Worm (Caenorhabditis elegans) whole organism, young adult: Measurements from ENCODE around the gene F42A9.11.

Experiments used
- B0035.1 ChIP-seq: sonication (generic microtip); optimal IDR thresholded peaks from 2 replicates; lab custom pipeline; 2016; ENCODE audit warnings: missing genetic modification characterization, mild to moderate bottlenecking, missing compliant biosample characterization, missing genotype, missing genetic modification reagents
- B0261.1 ChIP-seq: sonication (generic microtip); optimal IDR thresholded peaks from 2 replicates; lab custom pipeline; 2016; ENCODE audit warnings: mild to moderate bottlenecking, missing genetic modification characterization, moderate library complexity, missing compliant biosample characterization
- B0336.3 ChIP-seq: fragments of 200-800 bp; sonication (Bioruptor generic); IDR thresholded peaks from 2 replicates; pipeline ENCODE4 v1.3.6; 2022; ENCODE audit warnings: missing genetic modification characterization, missing compliant biosample characterization
- C06A6.2 ChIP-seq: fragments of 200-800 bp; sonication (Bioruptor generic); conservative IDR thresholded peaks from 2 replicates; pipeline ENCODE4 v1.3.6; 2022; ENCODE audit warnings: missing genetic modification characterization, missing compliant biosample characterization
- C17E4.6 ChIP-seq: fragments of 200-800 bp; sonication (Bioruptor generic); IDR thresholded peaks from 2 replicates; pipeline ENCODE4 v1.3.6; 2022; ENCODE audit warnings: missing genetic modification reagents, missing genetic modification characterization, missing compliant biosample characterization
- D2030.7 ChIP-seq: fragments of 200-800 bp; sonication (Bioruptor generic); IDR thresholded peaks from 2 replicates; pipeline ENCODE4 v1.3.6; 2022; ENCODE audit warnings: missing genetic modification reagents, missing genetic modification characterization, missing compliant biosample characterization
- F10E7.11 ChIP-seq: sonication (generic microtip); optimal IDR thresholded peaks from 2 replicates; lab custom pipeline; 2017; ENCODE audit warnings: mild to moderate bottlenecking, missing genetic modification characterization, moderate library complexity, missing compliant biosample characterization
- F22D6.2 ChIP-seq: sonication (generic microtip); optimal IDR thresholded peaks from 2 replicates; lab custom pipeline; 2016; ENCODE audit warnings: mild to moderate bottlenecking, missing genetic modification characterization, missing compliant biosample characterization
- F23B12.7 ChIP-seq: sonication (generic microtip); optimal IDR thresholded peaks from 2 replicates; lab custom pipeline; 2017; ENCODE audit warnings: missing genetic modification characterization, mild to moderate bottlenecking, missing compliant biosample characterization, antibody characterized with exemption, moderate library complexity; ENCODE audit not compliant: insufficient read depth
- F49E8.2 ChIP-seq: sonication (generic microtip); optimal IDR thresholded peaks from 3 replicates; lab custom pipeline; 2017; ENCODE audit warnings: missing genetic modification characterization, mild to moderate bottlenecking, missing compliant biosample characterization, antibody characterized with exemption, moderate library complexity; ENCODE audit not compliant: insufficient read depth
- F52B5.7 ChIP-seq: sonication (generic microtip); optimal IDR thresholded peaks from 2 replicates; lab custom pipeline; 2016; ENCODE audit warnings: mild to moderate bottlenecking, missing genetic modification characterization, missing compliant biosample characterization
- F57C9.4 ChIP-seq: sonication (generic microtip); optimal IDR thresholded peaks from 2 replicates; lab custom pipeline; 2017; ENCODE audit warnings: mild to moderate bottlenecking, missing genetic modification characterization, missing compliant biosample characterization
- T07F8.4 ChIP-seq: sonication (generic microtip); optimal IDR thresholded peaks from 2 replicates; lab custom pipeline; 2016; ENCODE audit warnings: mild to moderate bottlenecking, missing genetic modification characterization, moderate library complexity, missing compliant biosample characterization
- Y67H2A.10 ChIP-seq: fragments of 200-800 bp; sonication (Bioruptor generic); conservative IDR thresholded peaks from 2 replicates; pipeline ENCODE4 v1.3.6; 2022; ENCODE audit warnings: missing genetic modification reagents, missing genetic modification characterization, missing compliant biosample characterization
- ZK185.1 ChIP-seq: sonication (generic microtip); optimal IDR thresholded peaks from 2 replicates; lab custom pipeline; 2016; ENCODE audit warnings: mild to moderate bottlenecking, missing genetic modification characterization, missing compliant biosample characterization; ENCODE audit not compliant: poor library complexity, severe bottlenecking
- ama-1 ChIP-seq, 3 experiments: fragments of 150-350 bp in 1 of 3; sonication (generic microtip) in 2 of 3; optimal IDR thresholded peaks; 2 replicates each; lab custom pipeline; 2014 to 2018; ENCODE audit warnings: missing biosample characterization in 2 of 3, missing genetic modification characterization in 2 of 3, missing genetic modification reagents in 2 of 3
- aptf-3 ChIP-seq: fragments of 200-800 bp; sonication (Bioruptor generic); IDR thresholded peaks from 2 replicates; pipeline ENCODE4 v1.3.6; 2022; ENCODE audit warnings: missing genetic modification characterization, missing compliant biosample characterization
- athp-1 ChIP-seq: sonication (generic microtip); optimal IDR thresholded peaks from 2 replicates; lab custom pipeline; 2017; ENCODE audit warnings: mild to moderate bottlenecking, missing genetic modification characterization, missing compliant biosample characterization
- attf-6 ChIP-seq: fragments of 200-800 bp; sonication (Bioruptor generic); IDR thresholded peaks from 2 replicates; pipeline ENCODE4 v1.3.6; 2022; ENCODE audit warnings: missing genetic modification reagents, missing genetic modification characterization, missing compliant biosample characterization
- ccch-3 ChIP-seq: fragments of 200-800 bp; sonication (Bioruptor generic); optimal IDR thresholded peaks from 2 replicates; lab custom pipeline; 2018; ENCODE audit warnings: mild to moderate bottlenecking, missing genetic modification characterization, missing compliant biosample characterization
- cebp-1 ChIP-seq, 2 experiments: fragments of 200-800 bp in 1 of 2; sonication (Bioruptor generic) in 1 of 2; sonication (generic microtip) in 1 of 2; IDR thresholded peaks in 1 of 2; optimal IDR thresholded peaks in 1 of 2; 2 replicates each; pipeline versions ENCODE4 v1.3.6 to Lab custom; 2017 to 2022; ENCODE audit warnings: missing compliant biosample characterization in 2 of 2, missing genetic modification characterization in 2 of 2, mild to moderate bottlenecking in 1 of 2, missing genetic modification reagents in 1 of 2, moderate library complexity in 1 of 2
- efl-1 ChIP-seq: fragments of 150-350 bp; optimal IDR thresholded peaks from 2 replicates; lab custom pipeline; 2014; ENCODE audit warnings: missing biosample characterization, missing genetic modification reagents, missing genetic modification characterization
- egl-18 ChIP-seq: fragments of 200-800 bp; sonication (Bioruptor generic); IDR thresholded peaks from 2 replicates; pipeline ENCODE4 v1.3.6; 2022; ENCODE audit warnings: missing genetic modification reagents, missing genetic modification characterization, missing compliant biosample characterization
- gei-17 ChIP-seq: fragments of 200-800 bp; sonication (Bioruptor generic); optimal IDR thresholded peaks from 2 replicates; lab custom pipeline; 2018; ENCODE audit warnings: mild to moderate bottlenecking, missing genetic modification characterization, missing compliant biosample characterization
- lag-1 ChIP-seq: fragments of 200-800 bp; sonication (Bioruptor generic); IDR thresholded peaks from 2 replicates; pipeline ENCODE4 v1.3.6; 2022; ENCODE audit warnings: missing genetic modification reagents, missing genetic modification characterization, missing compliant biosample characterization
- let-607 ChIP-seq, 2 experiments: fragments of 200-800 bp in 1 of 2; sonication (Bioruptor generic) in 1 of 2; sonication (generic microtip) in 1 of 2; optimal IDR thresholded peaks; 2 replicates each; lab custom pipeline; 2016 to 2018; ENCODE audit warnings: mild to moderate bottlenecking in 2 of 2, missing compliant biosample characterization in 2 of 2, missing genetic modification characterization in 2 of 2, moderate library complexity in 2 of 2, missing genotype in 1 of 2
- lin-26 ChIP-seq: fragments of 200-800 bp; sonication (Bioruptor generic); IDR thresholded peaks from 2 replicates; pipeline ENCODE4 v1.3.6; 2022; ENCODE audit warnings: missing genetic modification reagents, missing genetic modification characterization, missing compliant biosample characterization
- madf-6 ChIP-seq: fragments of 200-800 bp; sonication (Bioruptor generic); IDR thresholded peaks from 2 replicates; pipeline ENCODE4 v1.3.6; 2022; ENCODE audit warnings: missing genetic modification reagents, missing genetic modification characterization, missing compliant biosample characterization
- mcd-1 ChIP-seq: fragments of 200-800 bp; sonication (Bioruptor generic); IDR thresholded peaks from 2 replicates; pipeline ENCODE4 v1.3.6; 2022; ENCODE audit warnings: missing genetic modification reagents, missing genetic modification characterization, missing compliant biosample characterization
- mel-28 ChIP-seq: sonication (generic microtip); optimal IDR thresholded peaks from 2 replicates; lab custom pipeline; 2016; ENCODE audit warnings: borderline replicate concordance, mild to moderate bottlenecking, missing genetic modification characterization, missing compliant biosample characterization
- mes-4 ChIP-seq: sonication (generic microtip); optimal IDR thresholded peaks from 2 replicates; lab custom pipeline; 2016; ENCODE audit warnings: missing genotype, missing genetic modification characterization, missing compliant biosample characterization
- nhr-120 ChIP-seq: fragments of 200-800 bp; sonication (Bioruptor generic); IDR thresholded peaks from 2 replicates; pipeline ENCODE4 v1.3.6; 2022; ENCODE audit warnings: missing genetic modification characterization, missing compliant biosample characterization
- nhr-27 ChIP-seq: fragments of 200-800 bp; sonication (Bioruptor generic); optimal IDR thresholded peaks from 2 replicates; lab custom pipeline; 2018; ENCODE audit warnings: mild to moderate bottlenecking, missing genetic modification characterization, moderate library complexity, missing compliant biosample characterization
- pbrm-1 ChIP-seq: fragments of 200-800 bp; sonication (Bioruptor generic); IDR thresholded peaks from 2 replicates; pipeline ENCODE4 v1.3.6; 2022; ENCODE audit warnings: missing genetic modification reagents, missing genetic modification characterization, missing compliant biosample characterization
- pha-4 ChIP-seq: fragments of 150-350 bp; sonication (generic microtip); optimal IDR thresholded peaks from 2 replicates; lab custom pipeline; 2014; ENCODE audit warnings: missing biosample characterization, missing genetic modification reagents, missing genetic modification characterization
- sdz-38 ChIP-seq: sonication (generic microtip); optimal IDR thresholded peaks from 2 replicates; lab custom pipeline; 2016; ENCODE audit warnings: missing genotype, missing genetic modification characterization, missing compliant biosample characterization
- snpc-1.1 ChIP-seq: sonication (generic microtip); optimal IDR thresholded peaks from 2 replicates; lab custom pipeline; 2017; ENCODE audit warnings: missing genetic modification characterization, mild to moderate bottlenecking, missing compliant biosample characterization, antibody characterized with exemption, moderate library complexity, missing genotype, missing genetic modification reagents; ENCODE audit not compliant: insufficient read depth
- snpc-1.3 ChIP-seq: sonication (generic microtip); optimal IDR thresholded peaks from 2 replicates; lab custom pipeline; 2017; ENCODE audit warnings: missing genetic modification characterization, mild to moderate bottlenecking, missing compliant biosample characterization, antibody characterized with exemption, moderate library complexity, missing genotype, missing genetic modification reagents; ENCODE audit not compliant: insufficient read depth
- snpc-4 ChIP-seq, 5 experiments: fragments of 150-350 bp in 1 of 5; sonication (generic microtip) in 4 of 5; optimal IDR thresholded peaks; 2 replicates each; lab custom pipeline; 2014 to 2018; ENCODE audit warnings: missing genetic modification characterization in 5 of 5, missing biosample characterization in 3 of 5, antibody characterized with exemption in 2 of 5, mild to moderate bottlenecking in 2 of 5, missing compliant biosample characterization in 2 of 5, missing genotype in 2 of 5, moderate library complexity in 2 of 5, missing genetic modification reagents in 1 of 5
- unc-62 ChIP-seq: fragments of 150-350 bp; optimal IDR thresholded peaks from 2 replicates; lab custom pipeline; 2014; ENCODE audit warnings: missing biosample characterization, missing genetic modification reagents, missing genetic modification characterization
- xnd-1 ChIP-seq: sonication (generic microtip); optimal IDR thresholded peaks from 2 replicates; lab custom pipeline; 2016; ENCODE audit warnings: missing genotype, missing genetic modification reagents, missing genetic modification characterization, missing compliant biosample characterization
- zfh-2 ChIP-seq: fragments of 200-800 bp; sonication (Bioruptor generic); conservative IDR thresholded peaks from 2 replicates; pipeline ENCODE4 v1.3.6; 2022; ENCODE audit warnings: missing genetic modification reagents, missing genetic modification characterization, missing compliant biosample characterization
- ztf-26 ChIP-seq: sonication (generic microtip); optimal IDR thresholded peaks from 2 replicates; lab custom pipeline; 2017; ENCODE audit warnings: missing genetic modification characterization, missing compliant biosample characterization
- ztf-3 ChIP-seq: fragments of 200-800 bp; sonication (Bioruptor generic); optimal IDR thresholded peaks from 2 replicates; lab custom pipeline; 2018; ENCODE audit warnings: mild to moderate bottlenecking, missing genetic modification characterization, missing compliant biosample characterization

The F42A9.11 gene

DNA sequence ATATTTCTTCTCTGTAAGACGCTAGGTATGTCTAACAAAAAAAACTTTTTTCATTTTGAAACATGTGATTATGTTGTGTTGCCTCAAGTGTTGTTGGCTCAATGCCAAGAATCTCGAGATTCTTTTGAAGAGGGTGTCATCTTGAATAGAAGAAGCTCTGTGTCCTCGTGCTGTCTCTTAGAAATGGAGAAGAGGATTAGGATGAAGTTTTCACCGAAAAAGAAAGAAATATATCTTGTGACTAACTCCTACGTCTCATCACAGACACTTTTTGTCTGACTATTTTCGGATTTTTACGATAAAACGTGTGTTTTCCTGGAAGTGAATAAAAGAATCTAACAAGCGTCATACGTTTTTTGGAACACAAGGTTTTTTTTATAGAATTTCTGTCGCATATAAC is 39.8 kb upstream of the F42A9.11 start:
- TF ChIP-seq B0261.1 (tag; lab: Kevin White, UChicago): no peak
- no peak for TF ChIP-seq gei-17
- no peak for TF ChIP-seq ztf-3 (GFP tag; lab: Kevin White, UChicago)
- TF ChIP-seq mel-28 (tag; lab: Kevin White, UChicago): no peak
- no peak for TF ChIP-seq B0035.1
- TF ChIP-seq F10E7.11 (tag; lab: Kevin White, UChicago): no peak
- no peak for TF ChIP-seq C17E4.6 (GFP tag; lab: Robert Waterston, UW)
- no peak for TF ChIP-seq F23B12.7 (tag; lab: Kevin White, UChicago)
- TF ChIP-seq mcd-1 (GFP tag; lab: Robert Waterston, UW): no peak
- no peak for TF ChIP-seq F49E8.2 (tag; lab: Kevin White, UChicago)
- no peak for TF ChIP-seq snpc-1.3 (tag; lab: Kevin White, UChicago)
- no peak for TF ChIP-seq nhr-27
- no peak for TF ChIP-seq zfh-2 (GFP tag; lab: Robert Waterston, UW)
- TF ChIP-seq aptf-3 (GFP tag; lab: Robert Waterston, UW): no peak
- no peak for TF ChIP-seq egl-18 (GFP tag; lab: Robert Waterston, UW)
- TF ChIP-seq C06A6.2 (GFP tag; lab: Robert Waterston, UW): no peak

DNA sequence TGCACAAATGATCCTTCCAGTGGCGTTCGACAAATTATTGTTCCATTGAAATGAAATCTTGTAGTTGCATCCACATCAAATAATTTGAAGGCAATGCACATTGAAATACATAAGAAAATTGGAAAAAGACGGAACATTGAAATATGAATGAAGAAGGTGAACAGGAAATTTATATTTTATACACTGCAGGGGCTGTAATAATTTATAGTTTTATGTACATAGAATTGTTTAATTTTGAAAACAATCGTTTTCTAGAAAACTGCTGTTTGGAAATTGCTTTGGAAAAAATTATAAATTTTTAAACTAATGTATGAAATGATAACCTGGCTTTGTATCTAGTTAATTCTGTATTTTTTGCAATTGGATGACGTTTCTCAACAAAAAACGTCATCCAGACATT is 32.1 kb upstream of the F42A9.11 start, which contains the start of gene Y59H11AR.3:
Gene Y59H11AR.3 (minus strand): TSS at position 101 of the 400 bp plus-strand sequence.
- no peak for TF ChIP-seq snpc-4 (GFP tag; optimal IDR thresholded peaks at IDR 0.05; lab: Kevin White, UChicago)
- no peak for TF ChIP-seq snpc-4 (tag; optimal IDR thresholded peaks at IDR 0.05; lab: Kevin White, UChicago)
- TF ChIP-seq pha-4 (tag; lab: Kevin White, UChicago): no peak
- no peak for TF ChIP-seq B0336.3 (GFP tag; lab: Robert Waterston, UW)
- TF ChIP-seq ama-1 (optimal IDR thresholded peaks at IDR 0.05; lab: Kevin White, UChicago): no peak
- no peak for TF ChIP-seq ama-1 (GFP tag; optimal IDR thresholded peaks at IDR 0.05; lab: Kevin White, UChicago)
- TF ChIP-seq Y67H2A.10: no peak
- TF ChIP-seq ztf-26 (tag; lab: Kevin White, UChicago): no peak
- TF ChIP-seq efl-1: no peak
- TF ChIP-seq lin-26 (GFP tag; lab: Robert Waterston, UW): no peak
- no peak for TF ChIP-seq F52B5.7 (tag; lab: Kevin White, UChicago)
- no peak for TF ChIP-seq let-607 (tag; optimal IDR thresholded peaks at IDR 0.05; lab: Kevin White, UChicago)
- no peak for TF ChIP-seq ZK185.1 (tag; lab: Kevin White, UChicago)
- TF ChIP-seq nhr-120 (GFP tag; lab: Robert Waterston, UW): no peak
- TF ChIP-seq F57C9.4 (tag; lab: Kevin White, UChicago): no peak
- no peak for TF ChIP-seq lag-1 (GFP tag; lab: Robert Waterston, UW)

DNA sequence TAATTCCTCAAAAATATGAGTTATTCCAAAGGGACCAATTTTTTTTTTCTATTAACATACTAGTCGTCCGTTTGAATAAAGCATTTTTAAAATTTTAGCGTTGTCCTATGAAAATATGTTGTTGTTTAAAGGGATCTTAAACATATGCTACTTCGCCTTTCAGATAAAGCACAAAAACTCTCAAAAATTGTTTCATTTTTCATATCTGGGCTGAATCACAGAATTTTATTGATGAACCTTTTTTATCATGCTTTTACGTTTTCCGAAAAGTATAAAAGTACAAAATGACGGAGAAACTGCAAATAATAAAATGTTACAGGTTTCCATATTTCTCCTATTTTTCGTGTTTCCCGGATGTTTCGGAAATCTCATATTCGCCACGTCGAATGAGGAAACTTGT is 31.7 kb upstream of the F42A9.11 start, which contains the start of gene clec-181:
Gene clec-181 (plus strand): TSS at position 301 of the 400 bp plus-strand sequence.
- TF ChIP-seq zfh-2 (GFP tag; lab: Robert Waterston, UW) (no peak), attf-6 (no peak), athp-1 (tag; lab: Kevin White, UChicago) (no peak), let-607 (tag; optimal IDR thresholded peaks at IDR 0.05; lab: Kevin White, UChicago) (no peak), F57C9.4 (tag; lab: Kevin White, UChicago) (no peak), cebp-1 (GFP tag; IDR thresholded peaks at IDR 0.05; lab: Robert Waterston, UW) (no peak), cebp-1 (tag; optimal IDR thresholded peaks at IDR 0.05; lab: Kevin White, UChicago) (no peak), pbrm-1 (no peak), madf-6 (no peak), xnd-1 (tag; lab: Kevin White, UChicago) (no peak), nhr-27 (no peak), D2030.7 (GFP tag; lab: Robert Waterston, UW) (no peak), T07F8.4 (tag; lab: Kevin White, UChicago) (no peak), mes-4 (tag; lab: Kevin White, UChicago) (no peak), sdz-38 (no peak), F22D6.2 (tag; lab: Kevin White, UChicago) (no peak), B0035.1 (no peak), snpc-1.1 (no peak), ccch-3 (GFP tag; lab: Kevin White, UChicago) (no peak), unc-62 (GFP tag; lab: Kevin White, UChicago) (no peak)
